Fruit fly (Drosophila melanogaster) whole organism, prepupa: Measurements from ENCODE around the gene RpL17.
A peak's percentile ranks its signal among the peaks of the same experiment; 100 is the strongest.

Experiments used
- CG11902 ChIP-seq: fragments of 200-800 bp; sonication (Bioruptor generic); optimal IDR thresholded peaks from 3 replicates; lab custom pipeline; 2016; ENCODE audit warnings: missing biosample characterization, missing genetic modification characterization
- CG34406 ChIP-seq: fragments of 200-800 bp; sonication (Bioruptor generic); optimal IDR thresholded peaks from 3 replicates; lab custom pipeline; 2016; ENCODE audit warnings: missing biosample characterization, missing genetic modification characterization
- CG6163 ChIP-seq: fragments of 200-800 bp; sonication (Bioruptor generic); IDR thresholded peaks from 3 replicates; pipeline ENCODE4 v1.3.6; 2022; ENCODE audit warnings: missing biosample characterization, missing genetic modification characterization
- CG6792 ChIP-seq: fragments of 200-800 bp; sonication (Bioruptor generic); optimal IDR thresholded peaks from 3 replicates; lab custom pipeline; 2016; ENCODE audit warnings: missing biosample characterization, missing genetic modification characterization
- CG8119 ChIP-seq: fragments of 200-800 bp; sonication (Bioruptor generic); IDR thresholded peaks from 3 replicates; pipeline ENCODE4 v1.3.6; 2022; ENCODE audit warnings: missing biosample characterization, missing genetic modification characterization
- Eip78C ChIP-seq: fragments of 200-800 bp; sonication (Bioruptor generic); peaks from one replicate; lab custom pipeline; 2016; ENCODE audit warnings: missing biosample characterization, missing genetic modification characterization
- Eip93F ChIP-seq: fragments of 200-800 bp; sonication (Bioruptor generic); optimal IDR thresholded peaks from 2 replicates; lab custom pipeline; 2016; ENCODE audit warnings: missing biosample characterization, mild to moderate bottlenecking, missing genetic modification characterization
- Ets21C ChIP-seq: fragments of 200-800 bp; sonication (Bioruptor generic); optimal IDR thresholded peaks from 3 replicates; lab custom pipeline; 2016; ENCODE audit warnings: missing biosample characterization, missing genetic modification characterization
- Gug ChIP-seq: fragments of 200-800 bp; sonication (Bioruptor generic); IDR thresholded peaks from 2 replicates; pipeline ENCODE4 v1.3.6; 2022; ENCODE audit warnings: missing biosample characterization, missing genetic modification characterization
- Hr4 ChIP-seq: fragments of 200-800 bp; sonication (Bioruptor generic); optimal IDR thresholded peaks from 3 replicates; lab custom pipeline; 2016; ENCODE audit warnings: missing biosample characterization, missing genetic modification characterization
- Met ChIP-seq: fragments of 200-800 bp; sonication (Bioruptor generic); optimal IDR thresholded peaks from 3 replicates; lab custom pipeline; 2016; ENCODE audit warnings: missing biosample characterization, missing genetic modification characterization
- lz ChIP-seq: fragments of 200-800 bp; sonication (Bioruptor generic); optimal IDR thresholded peaks from 3 replicates; lab custom pipeline; 2016; ENCODE audit warnings: missing biosample characterization, missing genetic modification characterization
- net ChIP-seq: fragments of 200-800 bp; sonication (Bioruptor generic); optimal IDR thresholded peaks from 3 replicates; lab custom pipeline; 2016; ENCODE audit warnings: missing biosample characterization, missing genetic modification characterization

DNA sequence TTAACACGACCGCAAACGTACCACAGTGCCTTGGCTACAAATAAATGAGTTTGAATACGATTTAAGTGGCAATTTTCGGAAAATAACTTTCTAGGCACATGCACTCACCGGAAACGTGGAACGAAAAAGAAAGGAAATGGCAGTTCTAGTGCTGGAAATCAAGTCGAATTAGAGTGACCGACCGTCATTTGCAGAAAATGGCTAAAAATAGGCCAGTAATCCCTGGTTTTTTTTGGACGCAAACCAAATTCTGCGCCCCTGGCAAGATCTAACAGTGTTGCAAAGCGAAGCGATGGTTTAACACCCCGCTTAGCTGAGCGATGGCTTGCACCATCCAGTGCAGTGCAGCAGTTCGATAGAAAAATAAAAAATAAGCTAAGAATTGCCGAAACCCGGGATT is at the start of gene RpL17:
- TF ChIP-seq CG11902 (peak; percentile 17), Gug (peak; percentile 63), Met (GFP tag; lab: Kevin White, UChicago) (peak; percentile 74), lz (peak; percentile 77), CG34406 (GFP tag; lab: Kevin White, UChicago) (peak; percentile 75), CG8119 (GFP tag; lab: Robert Waterston, UW) (peak; percentile 42; the same call in 1 of the 3 replicates), Ets21C (peak; percentile 46), CG6792 (GFP tag; lab: Kevin White, UChicago) (peak; percentile 63), CG6163 (GFP tag; lab: Robert Waterston, UW) (peak; percentile 89), Hr4 (peak; percentile 29), Eip78C (GFP tag; lab: Kevin White, UChicago) (peak; percentile 95), Eip93F (no peak), net (GFP tag; lab: Kevin White, UChicago) (peak; percentile 74)
